Fruit fly (Drosophila melanogaster): ENCODE results near the gene CG6695.

- TF ChIP-seq CG17806 (tag; optimal IDR thresholded peaks at IDR 0.05) (no peak), CG9948 (tag; optimal IDR thresholded peaks at IDR 0.05) (no peak), CG34367 (tag; optimal IDR thresholded peaks at IDR 0.05) (no peak), CG8301 (tag; optimal IDR thresholded peaks at IDR 0.05) (no peak), CG10348 (GFP tag; IDR thresholded peaks at IDR 0.05) (no peak), EcR (GFP tag; optimal IDR thresholded peaks at IDR 0.05) (no peak), Pif1B (GFP tag; optimal IDR thresholded peaks at IDR 0.05) (no peak), Ets98B (GFP tag; IDR thresholded peaks at IDR 0.05) (no peak), Pif1A (GFP tag; optimal IDR thresholded peaks at IDR 0.05) (no peak), CG13204 (GFP tag; optimal IDR thresholded peaks at IDR 0.05) (no peak), Snoo (tag; optimal IDR thresholded peaks at IDR 0.05) (no peak)
Measured at dm6 chr3R:24659173-24659846, 4.3 kb downstream of the CG6695 start, which contains the start of gene CG31126.
